Fruit fly (Drosophila melanogaster): Measurements from ENCODE around the gene CG31674.

Gene CG31674

dm6 chr2L:20823196-20824105 is 7.6 kb upstream of the CG31674 start (continued):
- TF ChIP-seq CG16779 (GFP tag; IDR thresholded peaks at IDR 0.05), result no peak
- no peak for TF ChIP-seq Poxn (GFP tag; IDR thresholded peaks at IDR 0.05)
- TF ChIP-seq Xbp1 (GFP tag; optimal IDR thresholded peaks at IDR 0.05), result peak; percentile 22
- peak; percentile 57 for TF ChIP-seq CG15479 (GFP tag; optimal IDR thresholded peaks at IDR 0.05)
- no peak for TF ChIP-seq CG14965 (GFP tag; optimal IDR thresholded peaks at IDR 0.05; ENCODE audit: borderline replicate concordance)
- 0 out of 2 replicates have a peak, but pooled peaks have one; percentile 28 for TF ChIP-seq bowl (GFP tag; IDR thresholded peaks at IDR 0.05)
- TF ChIP-seq CG9932 (GFP tag; IDR thresholded peaks at IDR 0.05), result peak; percentile 45
- TF ChIP-seq onecut (GFP tag; IDR thresholded peaks at IDR 0.05), result no peak
- TF ChIP-seq gem (tag; optimal IDR thresholded peaks at IDR 0.05), result peak; percentile 63
- no peak for TF ChIP-seq CG17612 (GFP tag; IDR thresholded peaks at IDR 0.05)
- no peak for TF ChIP-seq ranshi (GFP tag; IDR thresholded peaks at IDR 0.05)
- no peak for TF ChIP-seq Fer2 (tag; optimal IDR thresholded peaks at IDR 0.05)
- TF ChIP-seq cas (GFP tag; IDR thresholded peaks at IDR 0.05), result no peak
- 0 out of 3 replicates have a peak, but pooled peaks have one; percentile 33 for TF ChIP-seq CG16813 (GFP tag; IDR thresholded peaks at IDR 0.05; ENCODE audit: partially characterized antibody)
- peak; percentile 33 for TF ChIP-seq wek (GFP tag; optimal IDR thresholded peaks at IDR 0.05)
- peak; percentile 31 for TF ChIP-seq MTF-1 (GFP tag; optimal IDR thresholded peaks at IDR 0.05; ENCODE audit: borderline replicate concordance)
- no peak for TF ChIP-seq CG15269 (tag; optimal IDR thresholded peaks at IDR 0.05)
- TF ChIP-seq CG11695 (GFP tag; IDR thresholded peaks at IDR 0.05), result no peak
- no peak for TF ChIP-seq Dp (GFP tag; optimal IDR thresholded peaks at IDR 0.05)
- no peak for TF ChIP-seq Usf (GFP tag; optimal IDR thresholded peaks at IDR 0.05)
- no peak for TF ChIP-seq jing (GFP tag; optimal IDR thresholded peaks at IDR 0.05)
- TF ChIP-seq CG11093 (GFP tag; IDR thresholded peaks at IDR 0.05), result no peak
- peak; percentile 58 for TF ChIP-seq CG5180 (GFP tag; optimal IDR thresholded peaks at IDR 0.05)
- peak; percentile 63; the same call in 1 of the 3 replicates for TF ChIP-seq z (GFP tag; IDR thresholded peaks at IDR 0.05)
- TF ChIP-seq sna (GFP tag; IDR thresholded peaks at IDR 0.05; ENCODE audit: partially characterized antibody), result peak; percentile 72
- TF ChIP-seq CG31388 (GFP tag; optimal IDR thresholded peaks at IDR 0.05), result no peak
- TF ChIP-seq grn (GFP tag; optimal IDR thresholded peaks at IDR 0.05), result peak; percentile 100
- TF ChIP-seq lola (GFP tag; optimal IDR thresholded peaks at IDR 0.05), result peak in 1 of 3 experiments; percentile 53
- TF ChIP-seq nerfin-2 (GFP tag; IDR thresholded peaks at IDR 0.05; ENCODE audit: partially characterized antibody), result peak; percentile 43; the same call in 1 of the 2 replicates
- no peak for TF ChIP-seq CG7357 (GFP tag; IDR thresholded peaks at IDR 0.05)
- TF ChIP-seq nom (GFP tag; optimal IDR thresholded peaks at IDR 0.05), result peak; percentile 65
- no peak for TF ChIP-seq CG3407 (GFP tag; optimal IDR thresholded peaks at IDR 0.05)
- TF ChIP-seq HLHmδ (GFP tag; optimal IDR thresholded peaks at IDR 0.05), result peak; percentile 73
- TF ChIP-seq fru (optimal IDR thresholded peaks at IDR 0.05), result no peak
- TF ChIP-seq btn (GFP tag; optimal IDR thresholded peaks at IDR 0.05), result no peak
- TF ChIP-seq Dip3 (GFP tag; optimal IDR thresholded peaks at IDR 0.05), result no peak
- no peak for TF ChIP-seq CG4854 (GFP tag; optimal IDR thresholded peaks at IDR 0.05)
- peak; percentile 62; the same call in 1 of the 2 replicates for TF ChIP-seq Bgb (GFP tag; IDR thresholded peaks at IDR 0.05; ENCODE audit: partially characterized antibody)
- TF ChIP-seq CG5953 (GFP tag; IDR thresholded peaks at IDR 0.05), result no peak
- peak; percentile 34 for TF ChIP-seq kah (GFP tag; optimal IDR thresholded peaks at IDR 0.05)
- TF ChIP-seq exex (tag; optimal IDR thresholded peaks at IDR 0.05), result peak; percentile 54
- no peak for TF ChIP-seq Blimp-1 (GFP tag; optimal IDR thresholded peaks at IDR 0.05)
- TF ChIP-seq fd64A (GFP tag; optimal IDR thresholded peaks at IDR 0.05), result peak; percentile 52
- TF ChIP-seq CG12104 (GFP tag; optimal IDR thresholded peaks at IDR 0.05), result no peak
- TF ChIP-seq CG17829 (tag; optimal IDR thresholded peaks at IDR 0.05), result peak; percentile 43
- no peak for TF ChIP-seq p53 (GFP tag; optimal IDR thresholded peaks at IDR 0.05)
- peak; percentile 46 for TF ChIP-seq sob (GFP tag; IDR thresholded peaks at IDR 0.05)
- no peak for TF ChIP-seq CG9609 (GFP tag; optimal IDR thresholded peaks at IDR 0.05)

Data from whole organism, embryonic.